Worm (Caenorhabditis elegans) whole organism, L1 larva: Measurements from ENCODE around the gene smut-1.
A peak's percentile ranks its signal among the peaks of the same experiment; 100 is the strongest.

Experiments used
- C16A3.4 ChIP-seq: fragments of 150-350 bp; optimal IDR thresholded peaks from 2 replicates; lab custom pipeline; 2014; ENCODE audit warnings: missing biosample characterization, missing genetic modification characterization
- Y116A8C.19 ChIP-seq: sonication (generic microtip); optimal IDR thresholded peaks from 2 replicates; lab custom pipeline; 2016; ENCODE audit warnings: missing compliant biosample characterization, missing genetic modification characterization, borderline replicate concordance
- aha-1 ChIP-seq: fragments of 150-350 bp; optimal IDR thresholded peaks from 2 replicates; lab custom pipeline; 2014; ENCODE audit warnings: missing biosample characterization, missing genetic modification characterization
- ama-1 ChIP-seq: fragments of 150-350 bp; optimal IDR thresholded peaks from 2 replicates; lab custom pipeline; 2014
- blmp-1 ChIP-seq: fragments of 150-350 bp; optimal IDR thresholded peaks from 2 replicates; lab custom pipeline; 2014; ENCODE audit warnings: missing biosample characterization, missing genetic modification characterization
- ceh-63 ChIP-seq: fragments of 200-800 bp; sonication (Bioruptor generic); optimal IDR thresholded peaks from 2 replicates; lab custom pipeline; 2018; ENCODE audit warnings: mild to moderate bottlenecking, missing genetic modification characterization, missing compliant biosample characterization
- ceh-8 ChIP-seq: fragments of 200-800 bp; sonication (Bioruptor generic); optimal IDR thresholded peaks from 2 replicates; lab custom pipeline; 2018; ENCODE audit warnings: mild to moderate bottlenecking, missing genetic modification characterization, moderate library complexity, missing compliant biosample characterization
- ceh-82 ChIP-seq, 3 experiments: fragments of 150-350 bp in 1 of 3; sonication (generic microtip) in 2 of 3; optimal IDR thresholded peaks; 2 replicates each; lab custom pipeline; 2014 to 2017; ENCODE audit warnings: missing biosample characterization in 3 of 3, missing genetic modification characterization in 3 of 3
- ceh-88 ChIP-seq: fragments of 200-800 bp; sonication (Bioruptor generic); IDR thresholded peaks from 2 replicates; pipeline ENCODE4 v1.3.6; 2022; ENCODE audit warnings: missing genetic modification characterization, missing compliant biosample characterization
- ceh-90 ChIP-seq: sonication (generic microtip); optimal IDR thresholded peaks from 2 replicates; lab custom pipeline; 2016; ENCODE audit warnings: missing genetic modification characterization, missing compliant biosample characterization
- dsc-1 ChIP-seq: sonication (generic microtip); optimal IDR thresholded peaks from 2 replicates; lab custom pipeline; 2016; ENCODE audit warnings: mild to moderate bottlenecking, missing genetic modification characterization, missing compliant biosample characterization
- efl-1 ChIP-seq, 4 experiments: fragments of 150-350 bp; optimal IDR thresholded peaks in 3 of 4; peaks in 1 of 4; 1 replicate in 1 of 4; 2 replicates in 3 of 4; lab custom pipeline; 2014; ENCODE audit warnings: missing biosample characterization in 2 of 4, missing genetic modification characterization in 2 of 4, missing genetic modification reagents in 2 of 4
- efl-3 ChIP-seq: fragments of 200-800 bp; sonication (Bioruptor generic); optimal IDR thresholded peaks from 2 replicates; lab custom pipeline; 2018; ENCODE audit warnings: mild to moderate bottlenecking, missing genetic modification characterization, missing compliant biosample characterization
- egl-27 ChIP-seq, 2 experiments: fragments of 150-350 bp in 1 of 2; sonication (generic microtip); optimal IDR thresholded peaks; 3 replicates each; lab custom pipeline; 2017 to 2018; ENCODE audit warnings: missing biosample characterization in 2 of 2, missing genetic modification characterization in 2 of 2, missing genetic modification reagents in 2 of 2
- ets-5 ChIP-seq: fragments of 200-800 bp; sonication (Bioruptor generic); IDR thresholded peaks from 2 replicates; pipeline ENCODE4 v1.3.6; 2022; ENCODE audit warnings: missing genetic modification characterization, missing compliant biosample characterization
- fkh-10 ChIP-seq: sonication (generic microtip); optimal IDR thresholded peaks from 2 replicates; lab custom pipeline; 2017; ENCODE audit warnings: missing biosample characterization, missing genetic modification reagents, missing genetic modification characterization
- fkh-8 ChIP-seq: sonication (generic microtip); optimal IDR thresholded peaks from 2 replicates; lab custom pipeline; 2016; ENCODE audit warnings: mild to moderate bottlenecking, missing genetic modification characterization, missing compliant biosample characterization
- fos-1 ChIP-seq: fragments of 150-350 bp; optimal IDR thresholded peaks from 2 replicates; lab custom pipeline; 2014; ENCODE audit warnings: missing biosample characterization, missing genetic modification characterization
- grh-1 ChIP-seq: fragments of 200-800 bp; sonication (Bioruptor generic); IDR thresholded peaks from 2 replicates; pipeline ENCODE4 v1.3.6; 2022; ENCODE audit warnings: missing genetic modification reagents, missing genetic modification characterization, missing compliant biosample characterization
- hlh-17 ChIP-seq: fragments of 200-800 bp; sonication (Bioruptor generic); optimal IDR thresholded peaks from 2 replicates; lab custom pipeline; 2018; ENCODE audit warnings: missing genetic modification characterization, mild to moderate bottlenecking, missing compliant biosample characterization, moderate library complexity, borderline replicate concordance
- hpl-2 ChIP-seq: fragments of 150-350 bp; optimal IDR thresholded peaks from 2 replicates; lab custom pipeline; 2014; ENCODE audit warnings: missing biosample characterization, missing genetic modification reagents, missing genetic modification characterization
- irx-1 ChIP-seq: sonication (generic microtip); optimal IDR thresholded peaks from 2 replicates; lab custom pipeline; 2016; ENCODE audit warnings: missing genetic modification characterization, missing compliant biosample characterization
- lin-14 ChIP-seq: fragments of 200-800 bp; sonication (Bioruptor generic); optimal IDR thresholded peaks from 2 replicates; lab custom pipeline; 2018; ENCODE audit warnings: mild to moderate bottlenecking, missing genetic modification characterization, moderate library complexity, missing compliant biosample characterization
- lin-35 ChIP-seq, 2 experiments: fragments of 150-350 bp; optimal IDR thresholded peaks; 2 replicates each; lab custom pipeline; 2014; ENCODE audit warnings: missing biosample characterization in 2 of 2, missing genetic modification characterization in 2 of 2, missing genetic modification reagents in 2 of 2
- mdl-1 ChIP-seq, 2 experiments: fragments of 150-350 bp; optimal IDR thresholded peaks; 2 replicates each; lab custom pipeline; 2014 to 2017; ENCODE audit warnings: missing biosample characterization in 2 of 2, missing genetic modification characterization in 2 of 2, inconsistent platforms in 1 of 2
- mef-2 ChIP-seq: fragments of 150-350 bp; optimal IDR thresholded peaks from 2 replicates; lab custom pipeline; 2014; ENCODE audit warnings: missing biosample characterization, missing genetic modification characterization
- nhr-20 ChIP-seq: sonication (generic microtip); optimal IDR thresholded peaks from 2 replicates; lab custom pipeline; 2016; ENCODE audit warnings: mild to moderate bottlenecking, missing genetic modification characterization, missing compliant biosample characterization
- nhr-237 ChIP-seq: fragments of 150-350 bp; optimal IDR thresholded peaks from 2 replicates; lab custom pipeline; 2014; ENCODE audit warnings: missing biosample characterization, missing genetic modification characterization
- nhr-71 ChIP-seq: sonication (generic microtip); optimal IDR thresholded peaks from 2 replicates; lab custom pipeline; 2016; ENCODE audit warnings: mild to moderate bottlenecking, missing genetic modification characterization, moderate library complexity, missing compliant biosample characterization
- nhr-77 ChIP-seq: fragments of 150-350 bp; optimal IDR thresholded peaks from 2 replicates; lab custom pipeline; 2014; ENCODE audit warnings: missing biosample characterization, missing genetic modification characterization
- nhr-84 ChIP-seq: sonication (generic microtip); optimal IDR thresholded peaks from 2 replicates; lab custom pipeline; 2017; ENCODE audit warnings: missing biosample characterization, missing genetic modification characterization
- nhr-85 ChIP-seq: sonication (generic microtip); peaks from one replicate; lab custom pipeline; 2016; ENCODE audit warnings: missing genetic modification characterization, inconsistent platforms, missing compliant biosample characterization
- pqm-1 ChIP-seq: sonication (generic microtip); optimal IDR thresholded peaks from 3 replicates; lab custom pipeline; 2017; ENCODE audit warnings: missing biosample characterization, missing genetic modification characterization
- sox-4 ChIP-seq: sonication (generic microtip); optimal IDR thresholded peaks from 2 replicates; lab custom pipeline; 2016; ENCODE audit warnings: missing genetic modification characterization, missing compliant biosample characterization
- sptf-1 ChIP-seq: fragments of 150-350 bp; optimal IDR thresholded peaks from 2 replicates; lab custom pipeline; 2014; ENCODE audit warnings: missing biosample characterization, missing genetic modification characterization
- sup-37 ChIP-seq: fragments of 200-800 bp; sonication (Bioruptor generic); optimal IDR thresholded peaks from 2 replicates; lab custom pipeline; 2018; ENCODE audit warnings: mild to moderate bottlenecking, missing genetic modification characterization, missing compliant biosample characterization
- swsn-7 ChIP-seq: sonication (generic microtip); optimal IDR thresholded peaks from 2 replicates; lab custom pipeline; 2016; ENCODE audit warnings: missing genetic modification characterization, missing compliant biosample characterization
- tlp-1 ChIP-seq: fragments of 150-350 bp; optimal IDR thresholded peaks from 2 replicates; lab custom pipeline; 2014; ENCODE audit warnings: missing biosample characterization, missing genetic modification characterization
- unc-86 ChIP-seq: sonication (generic microtip); optimal IDR thresholded peaks from 2 replicates; lab custom pipeline; 2016; ENCODE audit warnings: missing genetic modification characterization, missing compliant biosample characterization
- unc-98 ChIP-seq: fragments of 200-800 bp; sonication (Bioruptor generic); IDR thresholded peaks from 2 replicates; pipeline ENCODE4 v1.3.6; 2022; ENCODE audit warnings: missing genetic modification characterization, missing compliant biosample characterization
- vab-15 ChIP-seq: sonication (generic microtip); optimal IDR thresholded peaks from 2 replicates; lab custom pipeline; 2017; ENCODE audit warnings: missing genotype, mild to moderate bottlenecking, missing genetic modification characterization, missing compliant biosample characterization

The smut-1 gene

ce11 chrV:6112823-6113222 is 15.9 kb downstream of the smut-1 start, which contains the start of gene F17A9.5:
Gene F17A9.5, minus strand, starts transcription at chrV:6112997.
- TF ChIP-seq efl-1 (optimal IDR thresholded peaks at IDR 0.05; lab: Kevin White, UChicago): no peak
- TF ChIP-seq efl-1 (GFP tag; optimal IDR thresholded peaks at IDR 0.05 in 1 of 2; lab: Kevin White, UChicago): peak in 1 of 2 experiments; percentile 81
- TF ChIP-seq nhr-20 (tag; lab: Kevin White, UChicago): peak; percentile 53
- no peak for TF ChIP-seq ama-1 (lab: Kevin White, UChicago)
- no peak for TF ChIP-seq tlp-1 (tag; lab: Kevin White, UChicago)

ce11 chrV:6117013-6117412 is 20.1 kb downstream of the smut-1 start:
- TF ChIP-seq irx-1 (tag; lab: Kevin White, UChicago) (no peak), ceh-82 (tag; optimal IDR thresholded peaks at IDR 0.05; lab: Kevin White, UChicago) (no peak)

ce11 chrV:6120156-6120879 is 23.4 kb downstream of the smut-1 start, which contains the start of gene ceh-49:
Gene ceh-49, minus strand, starts transcription at chrV:6120206.
- TF ChIP-seq aha-1 (tag; lab: Kevin White, UChicago) (no peak), fos-1 (tag; lab: Kevin White, UChicago) (no peak), ceh-8 (no peak), dsc-1 (tag; lab: Kevin White, UChicago) (no peak), ets-5 (GFP tag; lab: Robert Waterston, UW) (no peak), vab-15 (no peak), Y116A8C.19 (tag; lab: Kevin White, UChicago) (no peak), swsn-7 (tag; lab: Kevin White, UChicago) (no peak), sox-4 (tag; lab: Kevin White, UChicago) (no peak), sptf-1 (no peak), pqm-1 (tag; lab: Kevin White, UChicago) (no peak), egl-27 (tag; optimal IDR thresholded peaks at IDR 0.05; lab: Kevin White, UChicago) (no peak), ama-1 (lab: Kevin White, UChicago) (no peak)

ce11 chrV:6121659-6122058 is 24.8 kb downstream of the smut-1 start:
- TF ChIP-seq ceh-90: no peak
- TF ChIP-seq, all 84 proteins: peak for 0

- TF ChIP-seq ceh-63 (GFP tag; lab: Kevin White, UChicago): no peak
- no peak for TF ChIP-seq efl-1 (optimal IDR thresholded peaks at IDR 0.05; lab: Kevin White, UChicago)
- TF ChIP-seq efl-1 (GFP tag; optimal IDR thresholded peaks at IDR 0.05 in 1 of 2; lab: Kevin White, UChicago): peak in 1 of 2 experiments; percentile 49
Observed at ce11 chrV:6128355-6128754, 31.4 kb downstream of the smut-1 start.

ce11 chrV:6131100-6131499 is 34.2 kb downstream of the smut-1 start, which contains the start of gene exp-2:
Gene exp-2, plus strand, starts transcription at chrV:6131400.
- TF ChIP-seq hlh-17 (GFP tag; lab: Kevin White, UChicago) (no peak), nhr-77 (no peak), pqm-1 (tag; lab: Kevin White, UChicago) (no peak), nhr-84 (tag; lab: Kevin White, UChicago) (no peak), lin-14 (GFP tag; lab: Kevin White, UChicago) (peak; percentile 18), nhr-85 (tag; lab: Kevin White, UChicago) (no peak), unc-98 (GFP tag; lab: Robert Waterston, UW) (no peak), grh-1 (no peak)

ce11 chrV:6135428-6135827 is 38.5 kb downstream of the smut-1 start:
- TF ChIP-seq hpl-2: no peak
- no peak for TF ChIP-seq ceh-88 (GFP tag; lab: Robert Waterston, UW)
- TF ChIP-seq nhr-71: no peak
- TF ChIP-seq mef-2 (tag; lab: Kevin White, UChicago): no peak
- no peak for TF ChIP-seq mdl-1 (tag; optimal IDR thresholded peaks at IDR 0.05; lab: Kevin White, UChicago)
- TF ChIP-seq ceh-82 (tag; optimal IDR thresholded peaks at IDR 0.05; lab: Kevin White, UChicago): no peak
- TF ChIP-seq sup-37 (GFP tag; lab: Kevin White, UChicago): no peak
- TF ChIP-seq nhr-237 (tag; lab: Kevin White, UChicago): no peak
- TF ChIP-seq fkh-10: no peak
- TF ChIP-seq C16A3.4 (tag; lab: Kevin White, UChicago): no peak
- no peak for TF ChIP-seq aha-1 (tag; lab: Kevin White, UChicago)
- TF ChIP-seq unc-86 (tag; lab: Kevin White, UChicago): no peak
- no peak for TF ChIP-seq fkh-8
- TF ChIP-seq efl-3 (GFP tag; lab: Kevin White, UChicago): no peak
- TF ChIP-seq blmp-1 (tag; lab: Kevin White, UChicago): no peak
- TF ChIP-seq lin-35 (GFP tag; optimal IDR thresholded peaks at IDR 0.05; lab: Kevin White, UChicago): no peak
